Worm (Caenorhabditis elegans) whole organism, early embryonic: ENCODE measurements around the gene thn-1.

Experiments
- B0310.2 ChIP-seq: sonication (generic microtip); optimal IDR thresholded peaks from 2 replicates; lab custom pipeline; 2016; ENCODE audit warnings: mild to moderate bottlenecking, missing genetic modification characterization, missing compliant biosample characterization
- F13C5.2 ChIP-seq: sonication (generic microtip); optimal IDR thresholded peaks from 2 replicates; lab custom pipeline; 2017; ENCODE audit warnings: mild to moderate bottlenecking, missing genetic modification characterization, inconsistent platforms, missing compliant biosample characterization
- aly-1 ChIP-seq: sonication (generic microtip); optimal IDR thresholded peaks from 2 replicates; lab custom pipeline; 2016; ENCODE audit warnings: missing genetic modification characterization, missing compliant biosample characterization
- ama-1 ChIP-seq: fragments of 150-350 bp; optimal IDR thresholded peaks from 2 replicates; lab custom pipeline; 2014
- ceh-13 ChIP-seq: fragments of 200-800 bp; sonication (Bioruptor generic); optimal IDR thresholded peaks from 2 replicates; lab custom pipeline; 2018; ENCODE audit warnings: mild to moderate bottlenecking, missing genetic modification characterization, missing compliant biosample characterization
- ceh-36 ChIP-seq: sonication (generic microtip); optimal IDR thresholded peaks from 2 replicates; lab custom pipeline; 2016; ENCODE audit warnings: missing genetic modification characterization, inconsistent platforms, missing compliant biosample characterization
- ets-7 ChIP-seq: sonication (generic microtip); optimal IDR thresholded peaks from 2 replicates; lab custom pipeline; 2016; ENCODE audit warnings: missing genotype, missing genetic modification characterization, missing compliant biosample characterization
- flt-1 ChIP-seq: fragments of 200-800 bp; sonication (Bioruptor generic); IDR thresholded peaks from 2 replicates; pipeline ENCODE4 v1.3.6; 2022; ENCODE audit warnings: missing genetic modification characterization, missing compliant biosample characterization
- hmbx-1 ChIP-seq: sonication (generic microtip); optimal IDR thresholded peaks from 2 replicates; lab custom pipeline; 2016; ENCODE audit warnings: mild to moderate bottlenecking, missing genetic modification characterization, missing compliant biosample characterization
- hmg-4 ChIP-seq: fragments of 200-800 bp; sonication (Bioruptor generic); optimal IDR thresholded peaks from 2 replicates; lab custom pipeline; 2018; ENCODE audit warnings: mild to moderate bottlenecking, missing genetic modification characterization, missing compliant biosample characterization
- hnd-1 ChIP-seq: sonication (generic microtip); optimal IDR thresholded peaks from 2 replicates; lab custom pipeline; 2016; ENCODE audit warnings: missing genetic modification characterization, missing compliant biosample characterization
- pes-1 ChIP-seq: fragments of 200-800 bp; sonication (Bioruptor generic); IDR thresholded peaks from 2 replicates; pipeline ENCODE4 v1.3.6; 2022; ENCODE audit warnings: missing genetic modification reagents, missing genetic modification characterization, missing compliant biosample characterization
- scrt-1 ChIP-seq: fragments of 200-800 bp; sonication (Bioruptor generic); IDR thresholded peaks from 2 replicates; pipeline ENCODE4 v1.3.6; 2022; ENCODE audit warnings: missing genetic modification characterization, missing compliant biosample characterization
- sea-1 ChIP-seq: fragments of 200-800 bp; sonication (Bioruptor generic); conservative IDR thresholded peaks from 2 replicates; pipeline ENCODE4 v1.3.6; 2022; ENCODE audit warnings: missing genetic modification characterization, missing compliant biosample characterization
- tbx-11 ChIP-seq: fragments of 200-800 bp; sonication (Bioruptor generic); IDR thresholded peaks from 2 replicates; pipeline ENCODE4 v1.3.6; 2022; ENCODE audit warnings: missing genetic modification characterization, missing compliant biosample characterization
- tbx-37 ChIP-seq: fragments of 200-800 bp; sonication (Bioruptor generic); conservative IDR thresholded peaks from 2 replicates; pipeline ENCODE4 v1.3.6; 2022; ENCODE audit warnings: missing genetic modification reagents, missing genetic modification characterization, missing compliant biosample characterization
- tra-4 ChIP-seq: sonication (generic microtip); optimal IDR thresholded peaks from 2 replicates; lab custom pipeline; 2017; ENCODE audit warnings: missing genetic modification characterization, missing compliant biosample characterization

thn-1 gene

ce11 chrIV:12379784-12380183 lies at the start of gene thn-1:
TSS of gene thn-1 (plus strand) at chrIV:12380084.
- TF ChIP-seq aly-1, result no peak

DNA sequence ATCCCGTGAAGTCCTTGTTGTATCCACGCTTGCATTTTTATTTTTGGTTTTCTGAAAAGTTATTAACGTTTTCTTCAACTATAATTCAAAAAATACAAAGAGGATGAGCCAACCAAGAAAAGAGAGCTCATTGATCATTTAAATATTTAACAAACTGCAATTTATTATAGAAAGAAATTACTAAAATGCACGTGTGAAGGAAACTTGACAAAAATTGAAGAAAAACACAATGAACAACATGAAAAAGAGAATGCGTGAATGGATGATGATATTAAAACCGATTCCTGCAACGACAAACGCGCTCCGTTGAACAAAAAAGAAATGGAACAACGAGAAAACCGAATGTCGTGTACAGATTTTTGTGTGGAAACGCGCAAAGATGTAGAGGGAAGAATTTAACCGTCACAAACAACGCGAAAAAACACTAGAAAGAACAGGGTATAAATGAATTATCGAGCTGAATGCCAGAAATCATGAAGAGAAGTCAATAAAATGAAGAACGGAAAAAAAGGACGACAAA lies 49.0 kb upstream of the thn-1 start, which contains the start of gene ufd-1:
Gene ufd-1 (minus strand): TSS at position 51 of the 520 bp plus-strand sequence.
- TF ChIP-seq scrt-1 (GFP tag; lab: Robert Waterston, UW) (no peak), B0310.2 (tag; lab: Kevin White, UChicago) (no peak), flt-1 (GFP tag; lab: Robert Waterston, UW) (no peak), ets-7 (tag; lab: Kevin White, UChicago) (no peak), tra-4 (tag; lab: Kevin White, UChicago) (no peak), tbx-11 (GFP tag; lab: Robert Waterston, UW) (no peak), hnd-1 (no peak), tbx-37 (no peak), pes-1 (no peak), hmg-4 (GFP tag; lab: Kevin White, UChicago) (no peak), sea-1 (GFP tag; lab: Robert Waterston, UW) (no peak), ceh-13 (GFP tag; lab: Kevin White, UChicago) (no peak), F13C5.2 (tag; lab: Kevin White, UChicago) (no peak), hmbx-1 (no peak)

- TF ChIP-seq tbx-37, result no peak
- no peak for TF ChIP-seq tbx-11 (GFP tag; lab: Robert Waterston, UW)
- no peak for TF ChIP-seq ama-1 (lab: Kevin White, UChicago)
- TF ChIP-seq hmbx-1, result no peak
- no peak for TF ChIP-seq sea-1 (GFP tag; lab: Robert Waterston, UW)
- TF ChIP-seq ceh-36 (tag; lab: Kevin White, UChicago), result no peak
- TF ChIP-seq hmg-4 (GFP tag; lab: Kevin White, UChicago), result no peak
- TF ChIP-seq hnd-1, result no peak
- TF ChIP-seq B0310.2 (tag; lab: Kevin White, UChicago), result no peak
- no peak for TF ChIP-seq flt-1 (GFP tag; lab: Robert Waterston, UW)
- TF ChIP-seq ceh-13 (GFP tag; lab: Kevin White, UChicago), result no peak
- no peak for TF ChIP-seq F13C5.2 (tag; lab: Kevin White, UChicago)
- no peak for TF ChIP-seq aly-1
- no peak for TF ChIP-seq ets-7 (tag; lab: Kevin White, UChicago)
- TF ChIP-seq scrt-1 (GFP tag; lab: Robert Waterston, UW), result no peak
- TF ChIP-seq pes-1, result no peak
Measured at ce11 chrIV:12334142-12334541, 45.7 kb upstream of the thn-1 start.

DNA sequence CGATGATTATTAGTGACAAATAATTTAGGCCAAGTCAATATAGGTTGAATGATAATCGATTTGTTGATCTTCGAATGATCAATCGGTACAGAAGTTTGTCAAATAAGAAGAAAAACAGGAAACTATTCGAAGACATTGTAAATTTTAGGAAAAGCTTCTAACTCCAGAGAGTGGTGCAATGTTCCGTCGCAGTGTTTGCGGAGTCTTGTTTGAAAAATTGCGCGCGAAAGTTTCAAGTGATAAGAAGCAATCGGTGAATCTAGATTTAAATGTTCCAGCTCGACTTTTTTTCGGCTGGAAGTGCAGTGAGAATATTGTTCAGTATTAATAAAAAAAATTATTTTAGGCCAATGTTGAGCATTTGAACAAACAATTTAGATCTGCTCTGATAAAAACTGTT lies 45.2 kb upstream of the thn-1 start:
- TF ChIP-seq tra-4 (tag; lab: Kevin White, UChicago), result no peak
- no peak for TF ChIP-seq hmg-4 (GFP tag; lab: Kevin White, UChicago)
- no peak for TF ChIP-seq aly-1
- TF ChIP-seq ets-7 (tag; lab: Kevin White, UChicago), result no peak
- no peak for TF ChIP-seq sea-1 (GFP tag; lab: Robert Waterston, UW)
- TF ChIP-seq scrt-1 (GFP tag; lab: Robert Waterston, UW), result no peak
- no peak for TF ChIP-seq B0310.2 (tag; lab: Kevin White, UChicago)
- no peak for TF ChIP-seq ceh-13 (GFP tag; lab: Kevin White, UChicago)
- TF ChIP-seq hnd-1, result no peak
- no peak for TF ChIP-seq tbx-37
- TF ChIP-seq flt-1 (GFP tag; lab: Robert Waterston, UW), result no peak

- TF ChIP-seq tra-4 (tag; lab: Kevin White, UChicago) (no peak), F13C5.2 (tag; lab: Kevin White, UChicago) (no peak), tbx-37 (no peak), hmg-4 (GFP tag; lab: Kevin White, UChicago) (no peak), ets-7 (tag; lab: Kevin White, UChicago) (no peak), hnd-1 (no peak), tbx-11 (GFP tag; lab: Robert Waterston, UW) (no peak), pes-1 (no peak), ceh-13 (GFP tag; lab: Kevin White, UChicago) (no peak), scrt-1 (GFP tag; lab: Robert Waterston, UW) (no peak), ceh-36 (tag; lab: Kevin White, UChicago) (no peak)
Measured at ce11 chrIV:12335248-12335647, 44.6 kb upstream of the thn-1 start.

- no peak for TF ChIP-seq aly-1
- TF ChIP-seq tbx-37, result no peak
- TF ChIP-seq ceh-13 (GFP tag; lab: Kevin White, UChicago), result no peak
- no peak for TF ChIP-seq hmg-4 (GFP tag; lab: Kevin White, UChicago)
- TF ChIP-seq flt-1 (GFP tag; lab: Robert Waterston, UW), result no peak
- no peak for TF ChIP-seq B0310.2 (tag; lab: Kevin White, UChicago)
- TF ChIP-seq tbx-11 (GFP tag; lab: Robert Waterston, UW), result no peak
- TF ChIP-seq F13C5.2 (tag; lab: Kevin White, UChicago), result no peak
- TF ChIP-seq pes-1, result no peak
- no peak for TF ChIP-seq tra-4 (tag; lab: Kevin White, UChicago)
- no peak for TF ChIP-seq ama-1 (lab: Kevin White, UChicago)
- no peak for TF ChIP-seq ceh-36 (tag; lab: Kevin White, UChicago)
- TF ChIP-seq ets-7 (tag; lab: Kevin White, UChicago), result no peak
- no peak for TF ChIP-seq scrt-1 (GFP tag; lab: Robert Waterston, UW)
- TF ChIP-seq sea-1 (GFP tag; lab: Robert Waterston, UW), result no peak
- TF ChIP-seq hmbx-1, result no peak
- TF ChIP-seq hnd-1, result no peak
Measured at ce11 chrIV:12335798-12336197, 44.1 kb upstream of the thn-1 start, which contains the start of gene F19B6.1. TSS of gene F19B6.1 (minus strand) at chrIV:12336075.

DNA sequence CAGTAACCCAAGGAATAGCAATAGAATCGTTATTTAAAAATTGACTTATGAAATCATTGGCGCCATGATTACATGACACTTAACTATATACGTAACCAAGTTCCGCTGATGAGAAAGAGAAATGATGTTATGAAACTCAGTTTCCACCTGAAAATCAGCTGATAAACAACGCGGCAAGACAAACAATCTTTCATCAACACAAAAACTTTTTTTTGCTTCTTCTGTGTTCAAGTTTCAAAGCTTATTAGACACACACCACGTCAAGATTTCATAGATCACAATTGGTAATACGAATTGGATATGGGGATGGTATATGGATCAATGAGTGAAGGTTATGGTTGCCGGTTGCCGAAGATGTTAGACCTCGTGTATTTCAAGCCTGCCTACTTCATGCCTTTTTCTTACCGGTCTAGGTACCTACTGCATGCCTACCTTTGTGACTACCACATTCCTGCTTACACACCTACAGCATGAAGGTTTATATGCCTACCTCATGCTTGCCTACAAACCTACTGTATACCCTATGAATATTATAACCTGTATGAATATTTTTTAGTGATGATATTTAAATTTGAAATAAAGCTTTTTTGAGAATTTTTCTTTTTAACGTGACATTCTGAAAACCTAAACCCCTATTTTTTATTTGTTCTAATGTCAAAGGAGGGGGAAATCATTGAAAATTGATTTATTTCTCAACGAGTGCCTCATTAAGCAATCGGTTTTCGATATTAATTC lies 42.8 kb upstream of the thn-1 start, which contains the start of the genes F19B6.10 and wht-5:
Gene F19B6.10 (plus strand): TSS at position 301 of the 735 bp plus-strand sequence.
Gene wht-5 (plus strand): TSS at position 685 of the 735 bp plus-strand sequence.
- TF ChIP-seq ceh-13 (GFP tag; lab: Kevin White, UChicago), result no peak
- no peak for TF ChIP-seq hmbx-1
- no peak for TF ChIP-seq scrt-1 (GFP tag; lab: Robert Waterston, UW)
- no peak for TF ChIP-seq hnd-1
- no peak for TF ChIP-seq pes-1
- TF ChIP-seq tbx-37, result no peak
- TF ChIP-seq flt-1 (GFP tag; lab: Robert Waterston, UW), result no peak
- TF ChIP-seq ets-7 (tag; lab: Kevin White, UChicago), result no peak
- TF ChIP-seq B0310.2 (tag; lab: Kevin White, UChicago), result no peak
- no peak for TF ChIP-seq ama-1 (lab: Kevin White, UChicago)
- no peak for TF ChIP-seq ceh-36 (tag; lab: Kevin White, UChicago)
- no peak for TF ChIP-seq hmg-4 (GFP tag; lab: Kevin White, UChicago)
